Worm (Caenorhabditis elegans) whole organism, L4 larva: ENCODE data around the gene B0524.3.
A peak's percentile ranks its signal among the peaks of the same experiment; 100 is the strongest.

ENCODE experiments used
- F10B5.3 ChIP-seq: sonication (generic microtip); optimal IDR thresholded peaks from 2 replicates; lab custom pipeline; 2016; ENCODE audit warnings: mild to moderate bottlenecking, missing genetic modification characterization, missing compliant biosample characterization
- F37D6.2 ChIP-seq: sonication (generic microtip); optimal IDR thresholded peaks from 2 replicates; lab custom pipeline; 2016; ENCODE audit warnings: mild to moderate bottlenecking, missing genetic modification characterization, missing compliant biosample characterization
- F44E2.7 ChIP-seq: fragments of 200-800 bp; sonication (Bioruptor generic); IDR thresholded peaks from 2 replicates; pipeline ENCODE4 v2.1.2; 2022; ENCODE audit warnings: missing genetic modification characterization, missing compliant biosample characterization
- F49E8.2 ChIP-seq: sonication (generic microtip); optimal IDR thresholded peaks from 2 replicates; lab custom pipeline; 2016; ENCODE audit warnings: missing compliant biosample characterization, mild to moderate bottlenecking, missing genetic modification characterization, borderline replicate concordance
- R02D3.7 ChIP-seq: fragments of 150-350 bp; sonication (generic microtip); optimal IDR thresholded peaks from 3 replicates; lab custom pipeline; 2014; ENCODE audit warnings: missing biosample characterization, missing genetic modification characterization
- T20F7.1 ChIP-seq: fragments of 200-800 bp; sonication (Bioruptor generic); optimal IDR thresholded peaks from 2 replicates; lab custom pipeline; 2018; ENCODE audit warnings: mild to moderate bottlenecking, missing genetic modification characterization, missing compliant biosample characterization
- T26A8.4 ChIP-seq: fragments of 200-800 bp; sonication (Bioruptor generic); IDR thresholded peaks from 2 replicates; pipeline ENCODE4 v1.3.6; 2022; ENCODE audit warnings: missing genetic modification characterization, missing compliant biosample characterization
- Y105C5A.15 ChIP-seq: fragments of 200-800 bp; sonication (Bioruptor generic); IDR thresholded peaks from 2 replicates; pipeline ENCODE4 v1.3.6; 2022; ENCODE audit warnings: missing genetic modification characterization, missing compliant biosample characterization
- Y48G9A.11 ChIP-seq: fragments of 200-800 bp; sonication (Bioruptor generic); IDR thresholded peaks from 2 replicates; pipeline ENCODE4 v1.3.6; 2022; ENCODE audit warnings: missing genetic modification reagents, missing genetic modification characterization, missing compliant biosample characterization
- Y5F2A.4 ChIP-seq: fragments of 200-800 bp; sonication (Bioruptor generic); optimal IDR thresholded peaks from 2 replicates; lab custom pipeline; 2018; ENCODE audit warnings: mild to moderate bottlenecking, missing genetic modification characterization, missing compliant biosample characterization
- Y75B8A.6 ChIP-seq: fragments of 200-800 bp; sonication (Bioruptor generic); IDR thresholded peaks from 2 replicates; pipeline ENCODE4 v1.3.6; 2022; ENCODE audit warnings: missing genetic modification reagents, missing genetic modification characterization, missing compliant biosample characterization
- ZK337.2 ChIP-seq: fragments of 200-800 bp; sonication (Bioruptor generic); IDR thresholded peaks from 2 replicates; pipeline ENCODE4 v1.3.6; 2022; ENCODE audit warnings: missing genetic modification reagents, missing genetic modification characterization, missing compliant biosample characterization
- aha-1 ChIP-seq: fragments of 150-350 bp; peaks from one replicate; lab custom pipeline; 2014; ENCODE audit warnings: missing biosample characterization, missing genetic modification characterization
- arid-1 ChIP-seq: fragments of 200-800 bp; sonication (Bioruptor generic); conservative IDR thresholded peaks from 2 replicates; pipeline ENCODE4 v1.3.6; 2022; ENCODE audit warnings: missing genetic modification reagents, missing genetic modification characterization, missing compliant biosample characterization
- ceh-20 ChIP-seq: fragments of 200-800 bp; sonication (Bioruptor generic); IDR thresholded peaks from 2 replicates; pipeline ENCODE4 v1.3.6; 2022; ENCODE audit warnings: missing genetic modification reagents, missing genetic modification characterization, missing compliant biosample characterization
- ceh-32 ChIP-seq: sonication (generic microtip); optimal IDR thresholded peaks from 2 replicates; lab custom pipeline; 2016; ENCODE audit warnings: mild to moderate bottlenecking, missing genetic modification characterization, missing compliant biosample characterization; ENCODE audit not compliant: poor library complexity
- ces-1 ChIP-seq: fragments of 150-350 bp; sonication (generic microtip); optimal IDR thresholded peaks from 4 replicates; lab custom pipeline; 2014; ENCODE audit warnings: missing biosample characterization, missing genetic modification reagents, missing genetic modification characterization
- cey-2 ChIP-seq: sonication (generic microtip); optimal IDR thresholded peaks from 3 replicates; lab custom pipeline; 2017; ENCODE audit warnings: missing genetic modification characterization, mild to moderate bottlenecking, missing compliant biosample characterization, antibody characterized with exemption, borderline replicate concordance; ENCODE audit not compliant: insufficient read depth
- ctbp-1 ChIP-seq: fragments of 200-800 bp; sonication (Bioruptor generic); IDR thresholded peaks from 2 replicates; pipeline ENCODE4 v1.3.6; 2022; ENCODE audit warnings: missing genetic modification reagents, missing genetic modification characterization, missing compliant biosample characterization
- daf-8 ChIP-seq: fragments of 200-800 bp; sonication (Bioruptor generic); IDR thresholded peaks from 2 replicates; pipeline ENCODE4 v1.3.6; 2022; ENCODE audit warnings: missing genetic modification characterization, missing compliant biosample characterization
- dmd-6 ChIP-seq: fragments of 200-800 bp; sonication (Bioruptor generic); IDR thresholded peaks from 2 replicates; pipeline ENCODE4 v1.3.6; 2022; ENCODE audit warnings: missing genetic modification reagents, missing genetic modification characterization, missing compliant biosample characterization
- dmd-8 ChIP-seq: fragments of 200-800 bp; sonication (Bioruptor generic); IDR thresholded peaks from 2 replicates; pipeline ENCODE4 v1.3.6; 2022; ENCODE audit warnings: missing genetic modification characterization, missing compliant biosample characterization
- dmd-9 ChIP-seq: fragments of 200-800 bp; sonication (Bioruptor generic); IDR thresholded peaks from 2 replicates; pipeline ENCODE4 v1.3.6; 2022; ENCODE audit warnings: missing genetic modification reagents, missing genetic modification characterization, missing compliant biosample characterization
- duxl-1 ChIP-seq: sonication (generic microtip); optimal IDR thresholded peaks from 2 replicates; lab custom pipeline; 2016; ENCODE audit warnings: mild to moderate bottlenecking, missing genetic modification characterization, moderate library complexity, missing compliant biosample characterization; ENCODE audit not compliant: poor library complexity
- dve-1 ChIP-seq: sonication (generic microtip); optimal IDR thresholded peaks from 2 replicates; lab custom pipeline; 2017; ENCODE audit warnings: antibody characterized with exemption, mild to moderate bottlenecking, missing genetic modification characterization, missing compliant biosample characterization; ENCODE audit not compliant: insufficient read depth
- hmg-1.1 ChIP-seq: fragments of 200-800 bp; sonication (Bioruptor generic); IDR thresholded peaks from 2 replicates; pipeline ENCODE4 v1.3.6; 2022; ENCODE audit warnings: missing genetic modification reagents, missing genetic modification characterization, missing compliant biosample characterization
- jun-1 ChIP-seq: fragments of 150-350 bp; optimal IDR thresholded peaks from 2 replicates; lab custom pipeline; 2014; ENCODE audit warnings: missing biosample characterization, missing genetic modification reagents, missing genetic modification characterization
- lin-15B ChIP-seq: fragments of 150-350 bp; sonication (generic microtip); optimal IDR thresholded peaks from 3 replicates; lab custom pipeline; 2014; ENCODE audit warnings: missing biosample characterization, missing genetic modification characterization
- lin-29 ChIP-seq: fragments of 200-800 bp; sonication (Bioruptor generic); IDR thresholded peaks from 2 replicates; pipeline ENCODE4 v1.3.6; 2022; ENCODE audit warnings: missing genetic modification reagents, missing genetic modification characterization, missing compliant biosample characterization
- lin-38 ChIP-seq: fragments of 200-800 bp; sonication (Bioruptor generic); IDR thresholded peaks from 2 replicates; pipeline ENCODE4 v1.3.6; 2022; ENCODE audit warnings: missing genetic modification reagents, missing genetic modification characterization, missing compliant biosample characterization
- lin-39 ChIP-seq: fragments of 150-350 bp; optimal IDR thresholded peaks from 2 replicates; lab custom pipeline; 2014; ENCODE audit warnings: missing biosample characterization, missing genetic modification reagents, missing genetic modification characterization
- madf-9 ChIP-seq: fragments of 200-800 bp; sonication (Bioruptor generic); conservative IDR thresholded peaks from 2 replicates; pipeline ENCODE4 v1.3.6; 2022; ENCODE audit warnings: missing genetic modification reagents, missing genetic modification characterization, missing compliant biosample characterization
- mdl-1 ChIP-seq, 2 experiments: fragments of 150-350 bp in 1 of 2; sonication (generic microtip) in 1 of 2; optimal IDR thresholded peaks; 2 replicates each; lab custom pipeline; 2014 to 2017; ENCODE audit warnings: missing biosample characterization in 2 of 2, missing genetic modification characterization in 2 of 2
- mdt-29 ChIP-seq: fragments of 200-800 bp; sonication (Bioruptor generic); IDR thresholded peaks from 2 replicates; pipeline ENCODE4 v1.3.6; 2022; ENCODE audit warnings: missing genetic modification reagents, missing genetic modification characterization, missing compliant biosample characterization
- mes-2 ChIP-seq: sonication (generic microtip); optimal IDR thresholded peaks from 2 replicates; lab custom pipeline; 2016; ENCODE audit warnings: missing genotype, mild to moderate bottlenecking, missing genetic modification characterization, missing compliant biosample characterization; ENCODE audit not compliant: poor library complexity, severe bottlenecking
- mxl-2 ChIP-seq: fragments of 200-800 bp; sonication (Bioruptor generic); conservative IDR thresholded peaks from 2 replicates; pipeline ENCODE4 v1.3.6; 2022; ENCODE audit warnings: missing genetic modification reagents, missing genetic modification characterization, missing compliant biosample characterization
- nhr-102 ChIP-seq: sonication (generic microtip); optimal IDR thresholded peaks from 2 replicates; lab custom pipeline; 2016; ENCODE audit warnings: mild to moderate bottlenecking, missing genetic modification characterization, moderate library complexity, missing compliant biosample characterization
- nhr-11 ChIP-seq: fragments of 150-350 bp; optimal IDR thresholded peaks from 2 replicates; lab custom pipeline; 2014; ENCODE audit warnings: missing biosample characterization, missing genetic modification characterization
- nhr-237 ChIP-seq: sonication (generic microtip); optimal IDR thresholded peaks from 2 replicates; lab custom pipeline; 2017; ENCODE audit warnings: missing biosample characterization, missing genetic modification characterization
- nhr-6 ChIP-seq: fragments of 150-350 bp; optimal IDR thresholded peaks from 2 replicates; lab custom pipeline; 2014; ENCODE audit warnings: missing biosample characterization, missing genetic modification characterization
- pha-4 ChIP-seq, 2 experiments: fragments of 150-350 bp in 1 of 2; fragments of 200-800 bp in 1 of 2; sonication (Bioruptor generic) in 1 of 2; IDR thresholded peaks in 1 of 2; optimal IDR thresholded peaks in 1 of 2; 2 replicates each; pipeline versions ENCODE4 v1.3.6 to Lab custom; 2014 to 2022; ENCODE audit warnings: missing genetic modification characterization in 2 of 2, missing genetic modification reagents in 2 of 2, missing biosample characterization in 1 of 2, missing compliant biosample characterization in 1 of 2
- rbr-2 ChIP-seq: sonication (generic microtip); optimal IDR thresholded peaks from 2 replicates; lab custom pipeline; 2016; ENCODE audit warnings: missing genotype, missing genetic modification characterization, missing compliant biosample characterization
- skn-1 ChIP-seq: fragments of 150-350 bp; optimal IDR thresholded peaks from 2 replicates; lab custom pipeline; 2014; ENCODE audit warnings: missing biosample characterization, missing genetic modification characterization
- spr-3 ChIP-seq: fragments of 200-800 bp; sonication (Bioruptor generic); optimal IDR thresholded peaks from 2 replicates; lab custom pipeline; 2018; ENCODE audit warnings: mild to moderate bottlenecking, missing genetic modification characterization, missing compliant biosample characterization
- unc-130 ChIP-seq: sonication (generic microtip); optimal IDR thresholded peaks from 2 replicates; lab custom pipeline; 2016; ENCODE audit warnings: missing genetic modification reagents, missing genetic modification characterization, missing compliant biosample characterization
- unc-62 ChIP-seq, 3 experiments: fragments of 150-350 bp in 1 of 3; sonication (generic microtip); optimal IDR thresholded peaks in 2 of 3; peaks in 1 of 3; 1 replicate in 1 of 3; 2 replicates in 2 of 3; lab custom pipeline; 2014 to 2017; ENCODE audit warnings: missing biosample characterization in 3 of 3, missing genetic modification characterization in 3 of 3, missing genetic modification reagents in 3 of 3, missing genotype in 1 of 3
- vab-7 ChIP-seq: fragments of 200-800 bp; sonication (Bioruptor generic); IDR thresholded peaks from 2 replicates; pipeline ENCODE4 v1.3.6; 2022; ENCODE audit warnings: missing genetic modification reagents, missing genetic modification characterization, missing compliant biosample characterization
- zip-11 ChIP-seq: fragments of 200-800 bp; sonication (Bioruptor generic); IDR thresholded peaks from 2 replicates; pipeline ENCODE4 v1.3.6; 2022; ENCODE audit warnings: missing genetic modification characterization, missing compliant biosample characterization
- ztf-11 ChIP-seq: fragments of 150-350 bp; optimal IDR thresholded peaks from 2 replicates; lab custom pipeline; 2014; ENCODE audit warnings: missing biosample characterization, missing genetic modification characterization

The B0524.3 gene

DNA sequence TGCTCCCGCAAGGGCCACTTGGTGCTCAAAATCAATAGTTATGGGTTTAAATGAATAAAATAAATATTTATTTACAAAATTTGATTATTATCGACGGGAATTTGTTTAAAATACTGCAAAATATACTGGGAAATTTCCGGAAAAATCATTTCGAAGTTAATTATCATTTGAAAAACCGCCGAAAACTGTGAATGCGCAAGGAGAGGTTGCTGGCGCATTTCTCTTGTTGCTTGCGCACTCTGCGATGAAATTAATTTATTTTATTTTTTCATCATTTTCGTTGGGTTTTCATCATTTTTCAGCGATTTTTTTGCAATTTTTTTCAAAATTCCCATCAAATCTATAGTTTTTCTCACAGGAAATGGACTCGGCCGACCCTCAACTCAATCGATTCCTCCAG, 27.9 kb upstream of the B0524.3 start, which contains the start of gene ddp-1 (continued):
- TF ChIP-seq hmg-1.1 (GFP tag; lab: Robert Waterston, UW) (peak; percentile 91), mes-2 (tag; lab: Kevin White, UChicago) (peak; percentile 95), cey-2 (no peak), spr-3 (GFP tag; lab: Kevin White, UChicago) (peak; percentile 94), ceh-32 (peak; percentile 62), dve-1 (tag; lab: Kevin White, UChicago) (peak; percentile 98), Y5F2A.4 (GFP tag; lab: Kevin White, UChicago) (peak; percentile 85), arid-1 (peak; percentile 89), mdl-1 (tag; optimal IDR thresholded peaks at IDR 0.05; lab: Kevin White, UChicago) (no peak), lin-38 (peak; percentile 96), nhr-11 (tag; lab: Kevin White, UChicago) (peak; percentile 69), zip-11 (GFP tag; lab: Robert Waterston, UW) (no peak), unc-62 (GFP tag; optimal IDR thresholded peaks at IDR 0.05 in 1 of 2; lab: Kevin White, UChicago) (no peak), unc-62 (tag; optimal IDR thresholded peaks at IDR 0.05; lab: Kevin White, UChicago) (no peak), daf-8 (GFP tag; lab: Robert Waterston, UW) (no peak), ztf-11 (tag; lab: Kevin White, UChicago) (no peak), vab-7 (GFP tag; lab: Robert Waterston, UW) (peak; percentile 70), duxl-1 (tag; lab: Kevin White, UChicago) (peak; percentile 95), nhr-237 (tag; lab: Kevin White, UChicago) (no peak), pha-4 (GFP tag; IDR thresholded peaks at IDR 0.05; lab: Robert Waterston, UW) (peak; percentile 87), pha-4 (tag; optimal IDR thresholded peaks at IDR 0.05; lab: Kevin White, UChicago) (peak; percentile 96), madf-9 (GFP tag; lab: Robert Waterston, UW) (peak; percentile 80; the same call in 1 of the 2 replicates), R02D3.7 (no peak), jun-1 (peak; percentile 87), lin-15B (tag; lab: Kevin White, UChicago) (peak; percentile 82), lin-39 (tag; lab: Kevin White, UChicago) (peak; percentile 81), nhr-6 (tag; lab: Kevin White, UChicago) (peak; percentile 89), T26A8.4 (peak; percentile 93), F49E8.2 (peak; percentile 92), lin-29 (GFP tag; lab: Robert Waterston, UW) (peak; percentile 84), ctbp-1 (GFP tag; lab: Robert Waterston, UW) (peak; percentile 91), ZK337.2 (GFP tag; lab: Robert Waterston, UW) (no peak), Y75B8A.6 (no peak), dmd-6 (peak; percentile 86), aha-1 (tag; lab: Kevin White, UChicago) (peak; percentile 83), rbr-2 (tag; lab: Kevin White, UChicago) (peak; percentile 93), skn-1 (tag; lab: Kevin White, UChicago) (no peak), dmd-9 (GFP tag; lab: Robert Waterston, UW) (peak; percentile 87), ceh-20 (GFP tag; lab: Robert Waterston, UW) (peak; percentile 93), unc-130 (GFP tag; lab: Kevin White, UChicago) (peak; percentile 69), Y48G9A.11 (peak; percentile 87), Y105C5A.15 (GFP tag; lab: Robert Waterston, UW) (no peak), T20F7.1 (GFP tag; lab: Kevin White, UChicago) (peak; percentile 87), F10B5.3 (tag; lab: Kevin White, UChicago) (peak; percentile 91), ces-1 (peak; percentile 75), nhr-102 (tag; lab: Kevin White, UChicago) (peak; percentile 95), F37D6.2 (tag; lab: Kevin White, UChicago) (peak; percentile 91), mdt-29 (GFP tag; lab: Robert Waterston, UW) (peak; percentile 83), dmd-8 (GFP tag; lab: Robert Waterston, UW) (peak; percentile 76; the same call in 1 of the 2 replicates), mxl-2 (no peak), F44E2.7 (GFP tag; lab: Robert Waterston, UW) (no peak)
